Worm (Caenorhabditis elegans): Measurements from ENCODE around the gene pbo-1.

DNA sequence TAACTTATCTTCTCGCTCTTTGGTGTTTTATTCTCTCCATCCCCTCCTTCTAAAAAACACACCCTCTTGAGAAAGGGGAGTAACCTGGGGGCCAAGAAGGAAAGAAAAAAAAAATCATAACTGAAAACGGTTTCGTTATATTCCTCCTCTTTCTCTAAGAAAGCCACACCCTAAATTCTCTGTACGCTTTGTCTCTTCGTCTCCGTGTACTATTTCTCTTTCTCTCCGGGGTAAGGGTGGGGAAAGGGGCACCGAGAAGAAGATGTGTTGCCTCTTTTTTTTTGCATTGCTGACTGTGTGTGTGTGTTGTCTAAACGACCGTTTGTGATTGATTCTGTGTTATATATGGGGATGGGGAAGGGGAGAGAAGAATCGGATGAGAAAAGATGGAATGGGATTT is 30.1 kb downstream of the pbo-1 start:
- TF ChIP-seq ceh-16 (tag; optimal IDR thresholded peaks at IDR 0.05): no peak
- TF ChIP-seq snpc-4 (tag; optimal IDR thresholded peaks at IDR 0.05): no peak
- TF ChIP-seq pha-4 (tag; optimal IDR thresholded peaks at IDR 0.05): no peak
- no peak for TF ChIP-seq ztf-11 (tag; optimal IDR thresholded peaks at IDR 0.05)
- TF ChIP-seq lsy-12 (tag; optimal IDR thresholded peaks at IDR 0.05): no peak
- TF ChIP-seq nfya-1 (tag; optimal IDR thresholded peaks at IDR 0.05; ENCODE audit: insufficient read depth): no peak
- TF ChIP-seq fkh-10 (GFP tag; optimal IDR thresholded peaks at IDR 0.05): no peak

Measured in whole organism, L3 larva.